Worm (Caenorhabditis elegans) whole organism, L3 larva: ENCODE measurements around the gene W06G6.17.
A peak's percentile ranks its signal among the peaks of the same experiment; 100 is the strongest.
"Not testable (repeated sequence)": the region's sequence is repeated elsewhere in the genome, so short reads cannot be mapped to it uniquely, and the experiment has no call there.

ENCODE experiments used
- R02D3.7 ChIP-seq: fragments of 150-350 bp; optimal IDR thresholded peaks from 2 replicates; lab custom pipeline; 2014; ENCODE audit warnings: missing biosample characterization, missing genetic modification characterization
- ZK546.5 ChIP-seq: sonication (generic microtip); optimal IDR thresholded peaks from 2 replicates; lab custom pipeline; 2017; ENCODE audit warnings: missing biosample characterization, missing genetic modification characterization
- aly-2 ChIP-seq: fragments of 150-350 bp; optimal IDR thresholded peaks from 2 replicates; lab custom pipeline; 2014; ENCODE audit warnings: missing biosample characterization, missing genetic modification characterization
- ama-1 ChIP-seq: fragments of 150-350 bp; optimal IDR thresholded peaks from 2 replicates; lab custom pipeline; 2018
- ceh-16 ChIP-seq: sonication (generic microtip); optimal IDR thresholded peaks from 2 replicates; lab custom pipeline; 2017; ENCODE audit warnings: missing biosample characterization, missing genetic modification characterization
- ceh-28 ChIP-seq: fragments of 150-350 bp; optimal IDR thresholded peaks from 2 replicates; lab custom pipeline; 2014; ENCODE audit warnings: missing biosample characterization, missing genetic modification reagents, missing genetic modification characterization
- ceh-82 ChIP-seq: fragments of 150-350 bp; optimal IDR thresholded peaks from 2 replicates; lab custom pipeline; 2014; ENCODE audit warnings: missing biosample characterization, missing genetic modification characterization
- daf-12 ChIP-seq: fragments of 150-350 bp; optimal IDR thresholded peaks from 2 replicates; lab custom pipeline; 2014; ENCODE audit warnings: missing biosample characterization, missing genetic modification reagents, missing genetic modification characterization
- elt-1 ChIP-seq: fragments of 150-350 bp; optimal IDR thresholded peaks from 2 replicates; lab custom pipeline; 2014; ENCODE audit warnings: missing biosample characterization, missing genetic modification characterization
- elt-2 ChIP-seq: sonication (generic microtip); optimal IDR thresholded peaks from 2 replicates; lab custom pipeline; 2016; ENCODE audit warnings: missing genetic modification reagents, mild to moderate bottlenecking, missing genetic modification characterization, missing compliant biosample characterization
- elt-3 ChIP-seq, 3 experiments: fragments of 150-350 bp in 1 of 3; sonication (generic microtip) in 2 of 3; optimal IDR thresholded peaks; 2 replicates in 2 of 3; 4 replicates in 1 of 3; lab custom pipeline; 2014 to 2017; ENCODE audit warnings: missing biosample characterization in 3 of 3, missing genetic modification characterization in 3 of 3
- eor-1 ChIP-seq, 2 experiments: fragments of 150-350 bp; optimal IDR thresholded peaks; 2 replicates each; lab custom pipeline; 2014 to 2018; ENCODE audit warnings: missing biosample characterization in 2 of 2, missing genetic modification characterization in 2 of 2
- fkh-10 ChIP-seq: sonication (generic microtip); optimal IDR thresholded peaks from 2 replicates; lab custom pipeline; 2017; ENCODE audit warnings: missing biosample characterization, missing genetic modification reagents, missing genetic modification characterization
- fkh-2 ChIP-seq: fragments of 150-350 bp; optimal IDR thresholded peaks from 2 replicates; lab custom pipeline; 2014; ENCODE audit warnings: missing biosample characterization, missing genetic modification reagents, missing genetic modification characterization
- hmg-11 ChIP-seq: sonication (generic microtip); optimal IDR thresholded peaks from 2 replicates; lab custom pipeline; 2016; ENCODE audit warnings: missing genetic modification characterization, missing compliant biosample characterization
- lin-15B ChIP-seq: fragments of 150-350 bp; optimal IDR thresholded peaks from 2 replicates; lab custom pipeline; 2014; ENCODE audit warnings: missing biosample characterization, missing genetic modification characterization
- lin-39 ChIP-seq: fragments of 150-350 bp; optimal IDR thresholded peaks from 2 replicates; lab custom pipeline; 2018; ENCODE audit warnings: missing biosample characterization, missing genetic modification reagents, missing genetic modification characterization
- lsy-12 ChIP-seq: sonication (generic microtip); optimal IDR thresholded peaks from 2 replicates; lab custom pipeline; 2016; ENCODE audit warnings: mild to moderate bottlenecking, missing genetic modification characterization, missing compliant biosample characterization
- mml-1 ChIP-seq: fragments of 150-350 bp; sonication (generic microtip); optimal IDR thresholded peaks from 3 replicates; lab custom pipeline; 2014; ENCODE audit warnings: missing biosample characterization, missing genetic modification characterization
- nfya-1 ChIP-seq: sonication (generic microtip); optimal IDR thresholded peaks from 2 replicates; lab custom pipeline; 2017; ENCODE audit warnings: missing genetic modification characterization, mild to moderate bottlenecking, missing compliant biosample characterization, antibody characterized with exemption, moderate library complexity; ENCODE audit not compliant: insufficient read depth
- nhr-12 ChIP-seq: fragments of 150-350 bp; optimal IDR thresholded peaks from 2 replicates; lab custom pipeline; 2014; ENCODE audit warnings: missing biosample characterization, missing genetic modification characterization
- nhr-23 ChIP-seq: fragments of 150-350 bp; optimal IDR thresholded peaks from 2 replicates; lab custom pipeline; 2014; ENCODE audit warnings: missing biosample characterization, missing genetic modification reagents, missing genetic modification characterization
- nhr-237 ChIP-seq: fragments of 150-350 bp; optimal IDR thresholded peaks from 2 replicates; lab custom pipeline; 2014; ENCODE audit warnings: missing biosample characterization, missing genetic modification characterization
- nhr-25 ChIP-seq: sonication (generic microtip); optimal IDR thresholded peaks from 2 replicates; lab custom pipeline; 2017; ENCODE audit warnings: missing biosample characterization, missing genetic modification characterization
- nhr-76 ChIP-seq: fragments of 150-350 bp; sonication (generic microtip); optimal IDR thresholded peaks from 5 replicates; lab custom pipeline; 2014; ENCODE audit warnings: missing biosample characterization, missing genetic modification characterization
- nhr-77 ChIP-seq: fragments of 150-350 bp; optimal IDR thresholded peaks from 2 replicates; lab custom pipeline; 2014; ENCODE audit warnings: missing biosample characterization, missing genetic modification characterization
- pha-4 ChIP-seq: fragments of 150-350 bp; optimal IDR thresholded peaks from 2 replicates; lab custom pipeline; 2014; ENCODE audit warnings: missing biosample characterization, missing genetic modification reagents, missing genetic modification characterization
- sea-2 ChIP-seq: fragments of 150-350 bp; sonication (generic microtip); optimal IDR thresholded peaks from 4 replicates; lab custom pipeline; 2014; ENCODE audit warnings: missing biosample characterization, missing genetic modification reagents, missing genetic modification characterization
- unc-39 ChIP-seq: sonication (generic microtip); optimal IDR thresholded peaks from 4 replicates; lab custom pipeline; 2017; ENCODE audit warnings: missing biosample characterization, missing genetic modification characterization
- unc-62 ChIP-seq: fragments of 150-350 bp; sonication (generic microtip); optimal IDR thresholded peaks from 4 replicates; lab custom pipeline; 2014; ENCODE audit warnings: missing biosample characterization, missing genetic modification reagents, missing genetic modification characterization
- ztf-4 ChIP-seq: fragments of 150-350 bp; optimal IDR thresholded peaks from 2 replicates; lab custom pipeline; 2014; ENCODE audit warnings: missing biosample characterization, missing genetic modification characterization

The W06G6.17 gene

ce11 chrV:16649200-16649599 is 4.1 kb upstream of the W06G6.17 start, which contains the start of gene W06G6.11:
Gene W06G6.11 (minus strand): TSS chrV:16649300.
- not testable (repeated sequence) for TF ChIP-seq nhr-23, ceh-16, R02D3.7 (tag; lab: Kevin White, UChicago)

ce11 chrV:16648317-16649018 is 3.4 kb upstream of the W06G6.17 start, which contains the start of gene W06G6.20:
Gene W06G6.20 (minus strand): TSS chrV:16648367.
- no peak for TF ChIP-seq nhr-25
- peak; percentile 12 for TF ChIP-seq elt-2 (tag; lab: Kevin White, UChicago)
- TF ChIP-seq, all 47 proteins: peak for 1

- no peak for TF ChIP-seq ama-1
- TF ChIP-seq R02D3.7 (tag; lab: Kevin White, UChicago) = no peak
- TF ChIP-seq elt-3 (tag; optimal IDR thresholded peaks at IDR 0.05; lab: Kevin White, UChicago) = no peak
- TF ChIP-seq lsy-12 (tag; lab: Kevin White, UChicago) = no peak
- no peak for TF ChIP-seq lin-15B (tag; lab: Kevin White, UChicago)
- no peak for TF ChIP-seq elt-1 (tag; lab: Kevin White, UChicago)
- TF ChIP-seq pha-4 = no peak
- no peak for TF ChIP-seq ceh-16 (tag; lab: Kevin White, UChicago)
- TF ChIP-seq elt-2 (tag; lab: Kevin White, UChicago) = no peak
Observed at ce11 chrV:16647093-16647492, 2.0 kb upstream of the W06G6.17 start, which contains the start of gene W06G6.10. Gene W06G6.10 (minus strand): TSS chrV:16647193.

ce11 chrV:16646372-16646771 is 1.3 kb upstream of the W06G6.17 start, which contains the start of gene W06G6.9:
Gene W06G6.9 (minus strand): TSS chrV:16646472.
- TF ChIP-seq nhr-25 (no peak), pha-4 (no peak), unc-39 (tag; lab: Kevin White, UChicago) (no peak), lin-39 (no peak)

ce11 chrV:16643558-16643957 is 1.5 kb downstream of the W06G6.17 start, which contains the start of gene srw-77:
Gene srw-77 (minus strand): TSS chrV:16643658.
- no peak for TF ChIP-seq mml-1
- no peak for TF ChIP-seq hmg-11

ce11 chrV:16640366-16640765 is 4.7 kb downstream of the W06G6.17 start:
- no peak for TF ChIP-seq ztf-4 (tag; lab: Kevin White, UChicago)
- no peak for TF ChIP-seq ceh-82 (tag; lab: Kevin White, UChicago)
- TF ChIP-seq elt-2 (tag; lab: Kevin White, UChicago) = peak; percentile 32
- no peak for TF ChIP-seq nfya-1 (tag; lab: Kevin White, UChicago)

- TF ChIP-seq fkh-10 (GFP tag; lab: Kevin White, UChicago) (no peak), ceh-28 (tag; lab: Kevin White, UChicago) (no peak), nhr-237 (no peak), ztf-4 (tag; lab: Kevin White, UChicago) (no peak), ama-1 (no peak), nhr-12 (tag; lab: Kevin White, UChicago) (no peak), fkh-2 (tag; lab: Kevin White, UChicago) (no peak), nhr-77 (no peak), ceh-16 (tag; lab: Kevin White, UChicago) (no peak), aly-2 (tag; lab: Kevin White, UChicago) (no peak), elt-1 (tag; lab: Kevin White, UChicago) (no peak), nhr-76 (tag; lab: Kevin White, UChicago) (no peak), sea-2 (GFP tag; lab: Kevin White, UChicago) (no peak), ZK546.5 (no peak), eor-1 (tag; optimal IDR thresholded peaks at IDR 0.05; lab: Kevin White, UChicago) (no peak), daf-12 (tag; lab: Kevin White, UChicago) (no peak), unc-62 (GFP tag; lab: Kevin White, UChicago) (no peak), ceh-82 (tag; lab: Kevin White, UChicago) (no peak), R02D3.7 (tag; lab: Kevin White, UChicago) (no peak), elt-3 (tag; optimal IDR thresholded peaks at IDR 0.05; lab: Kevin White, UChicago) (no peak)
Observed at ce11 chrV:16638204-16638603, 6.8 kb downstream of the W06G6.17 start, which contains the start of gene srw-76. Gene srw-76 (minus strand): TSS chrV:16638304.
